Fruit fly (Drosophila melanogaster) whole organism, prepupa: ENCODE measurements around the gene RabX6.

Experiments
- CG32006 ChIP-seq: fragments of 200-800 bp; sonication (Bioruptor generic); optimal IDR thresholded peaks from 3 replicates; lab custom pipeline; 2017; ENCODE audit warnings: missing biosample characterization, mild to moderate bottlenecking, missing genetic modification characterization
- achi ChIP-seq: fragments of 200-800 bp; sonication (Bioruptor generic); optimal IDR thresholded peaks from 3 replicates; lab custom pipeline; 2016; ENCODE audit warnings: missing biosample characterization, missing genetic modification characterization

- no peak for TF ChIP-seq CG32006 (GFP tag; lab: Kevin White, UChicago)
- TF ChIP-seq achi (GFP tag; lab: Kevin White, UChicago): no peak
Measured at dm6 chr3L:729345-729744, 39.0 kb downstream of the RabX6 start.
